Worm (Caenorhabditis elegans) whole organism, midembryonic: Measurements from ENCODE around the gene ooc-5.

Experiments used
- T22C8.4 ChIP-seq: fragments of 200-800 bp; sonication (Bioruptor generic); IDR thresholded peaks from 2 replicates; pipeline ENCODE4 v1.3.6; 2022; ENCODE audit warnings: missing genetic modification characterization, missing compliant biosample characterization
- cog-1 ChIP-seq: sonication (generic microtip); optimal IDR thresholded peaks from 2 replicates; lab custom pipeline; 2016; ENCODE audit warnings: missing genetic modification characterization, missing compliant biosample characterization
- flt-1 ChIP-seq: fragments of 200-800 bp; sonication (Bioruptor generic); IDR thresholded peaks from 2 replicates; pipeline ENCODE4 v1.3.6; 2022; ENCODE audit warnings: missing genetic modification characterization, missing compliant biosample characterization
- klf-2 ChIP-seq: fragments of 200-800 bp; sonication (Bioruptor generic); conservative IDR thresholded peaks from 2 replicates; pipeline ENCODE4 v1.3.6; 2022; ENCODE audit warnings: missing genetic modification reagents, missing genetic modification characterization, missing compliant biosample characterization
- med-1 ChIP-seq: sonication (generic microtip); optimal IDR thresholded peaks from 2 replicates; lab custom pipeline; 2017; ENCODE audit warnings: missing genetic modification characterization, mild to moderate bottlenecking, missing compliant biosample characterization, antibody characterized with exemption, missing genetic modification reagents; ENCODE audit not compliant: insufficient read depth
- ref-1 ChIP-seq: fragments of 200-800 bp; sonication (Bioruptor generic); conservative IDR thresholded peaks from 2 replicates; pipeline ENCODE4 v1.3.6; 2022; ENCODE audit warnings: missing genetic modification reagents, missing genetic modification characterization, missing compliant biosample characterization
- tab-1 ChIP-seq: fragments of 200-800 bp; sonication (Bioruptor generic); IDR thresholded peaks from 2 replicates; pipeline ENCODE4 v1.3.6; 2022; ENCODE audit warnings: missing genetic modification characterization, missing compliant biosample characterization
- ztf-23 ChIP-seq: fragments of 200-800 bp; sonication (Bioruptor generic); IDR thresholded peaks from 2 replicates; pipeline ENCODE4 v1.3.6; 2022; ENCODE audit warnings: missing genetic modification reagents, missing genetic modification characterization, missing compliant biosample characterization
- ztf-29 ChIP-seq: fragments of 200-800 bp; sonication (Bioruptor generic); IDR thresholded peaks from 2 replicates; pipeline ENCODE4 v1.3.6; 2022; ENCODE audit warnings: missing genetic modification reagents, missing genetic modification characterization, missing compliant biosample characterization

The ooc-5 gene

DNA sequence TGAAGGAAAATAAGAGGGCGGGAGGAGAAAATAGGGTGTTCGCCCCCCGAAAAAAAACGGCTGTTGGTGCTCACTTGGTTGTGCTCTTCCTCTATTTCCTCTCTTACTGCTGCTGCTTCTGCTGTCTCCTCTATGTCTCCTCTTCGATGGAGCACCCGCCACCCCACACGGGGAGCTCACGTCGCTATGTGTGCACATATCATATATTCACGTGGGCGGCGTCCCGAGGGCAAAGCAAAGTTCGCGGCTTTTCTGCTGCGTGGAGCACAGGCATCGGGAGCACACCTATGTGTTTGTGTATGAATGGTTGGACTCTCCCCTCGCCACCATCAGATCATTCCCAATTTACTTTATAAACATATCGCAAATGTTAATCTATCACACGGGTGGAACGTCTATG is 20.4 kb downstream of the ooc-5 start:
- no peak for TF ChIP-seq cog-1 (tag; lab: Kevin White, UChicago)
- TF ChIP-seq flt-1 = no peak
- 0 out of 2 replicates have a peak, but pooled peaks have one; percentile 34 for TF ChIP-seq ztf-23
- no peak for TF ChIP-seq tab-1 (GFP tag; lab: Robert Waterston, UW)

DNA sequence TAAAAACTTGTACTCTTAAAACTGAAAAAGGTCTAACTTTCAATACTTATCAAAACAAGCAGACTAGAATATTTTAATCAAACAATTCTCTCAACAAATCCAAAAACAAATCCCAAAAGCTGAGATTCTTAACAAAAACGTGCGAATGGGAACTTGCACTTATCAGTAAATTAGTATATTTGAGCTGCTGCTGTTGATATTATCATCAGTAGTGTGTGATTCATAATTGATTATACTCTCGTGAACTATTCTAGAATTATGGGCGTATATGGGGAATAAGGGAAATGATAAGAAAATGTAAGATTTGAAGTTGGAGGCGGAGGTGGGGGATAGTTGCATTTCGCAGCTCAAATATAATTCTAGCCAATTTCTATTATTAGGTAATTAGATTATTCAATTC is 21.2 kb downstream of the ooc-5 start:
- TF ChIP-seq T22C8.4 = no peak
- TF ChIP-seq ztf-23 = no peak
- no peak for TF ChIP-seq ztf-29 (GFP tag; lab: Robert Waterston, UW)
- no peak for TF ChIP-seq klf-2
- TF ChIP-seq med-1 (GFP tag; lab: Kevin White, UChicago) = no peak
- TF ChIP-seq tab-1 (GFP tag; lab: Robert Waterston, UW) = no peak
- no peak for TF ChIP-seq flt-1
- TF ChIP-seq cog-1 (tag; lab: Kevin White, UChicago) = no peak

ce11 chrII:9014877-9015505 is 22.0 kb downstream of the ooc-5 start:
- no peak for TF ChIP-seq ref-1 (GFP tag; lab: Robert Waterston, UW)
- no peak for TF ChIP-seq ztf-29 (GFP tag; lab: Robert Waterston, UW)
- TF ChIP-seq ztf-23 = no peak
- TF ChIP-seq klf-2 = no peak
- TF ChIP-seq T22C8.4 = no peak
- no peak for TF ChIP-seq med-1 (GFP tag; lab: Kevin White, UChicago)
- TF ChIP-seq tab-1 (GFP tag; lab: Robert Waterston, UW) = no peak
- no peak for TF ChIP-seq flt-1
- no peak for TF ChIP-seq cog-1 (tag; lab: Kevin White, UChicago)

DNA sequence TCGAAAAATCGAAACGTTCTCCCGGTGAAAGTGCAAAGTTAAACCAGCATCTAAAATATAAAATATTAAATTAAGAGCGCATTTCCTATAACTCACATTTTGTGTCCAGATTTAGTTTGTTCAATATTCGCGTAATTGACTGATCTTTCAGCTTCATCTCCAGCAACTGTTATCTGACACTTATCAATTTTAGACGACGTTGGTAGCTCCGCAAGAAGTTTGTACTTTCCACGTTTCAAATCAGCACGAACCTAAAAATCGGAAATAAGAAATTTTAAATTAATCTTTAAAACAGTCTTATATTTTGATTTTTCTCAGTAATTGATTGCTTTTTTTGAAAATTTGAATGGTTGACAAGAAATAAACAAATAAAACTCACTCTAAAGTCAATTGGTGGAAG is 24.7 kb downstream of the ooc-5 start:
- TF ChIP-seq med-1 (GFP tag; lab: Kevin White, UChicago) = no peak
- no peak for TF ChIP-seq ref-1 (GFP tag; lab: Robert Waterston, UW)
- TF ChIP-seq tab-1 (GFP tag; lab: Robert Waterston, UW) = no peak

DNA sequence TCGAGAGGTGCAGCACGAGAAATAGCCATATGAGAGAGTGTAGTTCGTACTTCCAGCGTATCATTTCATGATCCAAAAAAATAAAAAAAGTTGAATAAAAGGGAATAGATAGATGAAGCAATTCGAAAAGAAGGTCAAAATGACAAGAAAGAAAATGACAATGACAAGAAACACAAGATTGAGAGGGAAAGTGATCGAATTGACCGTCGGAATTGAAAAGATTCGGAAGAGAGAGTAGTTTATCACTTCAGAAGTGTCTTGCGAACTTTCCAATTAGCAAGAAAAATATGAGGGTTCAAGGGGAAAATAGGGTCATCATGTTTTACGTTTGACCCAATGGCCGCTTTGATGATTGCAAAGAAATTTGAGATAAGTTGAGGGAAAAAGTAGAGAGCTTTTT is 26.7 kb downstream of the ooc-5 start, which contains the start of gene dep-1:
TSS of gene dep-1 (minus strand) at position 95 of the 400 bp plus-strand sequence.
- TF ChIP-seq cog-1 (tag; lab: Kevin White, UChicago) (no peak), T22C8.4 (no peak)

- TF ChIP-seq tab-1 (GFP tag; lab: Robert Waterston, UW) (no peak), ztf-29 (GFP tag; lab: Robert Waterston, UW) (no peak), flt-1 (no peak)
These were observed 28.7 kb downstream of the ooc-5 start for ce11 chrII:9021625-9022024.

ce11 chrII:9024312-9024711 is 31.4 kb downstream of the ooc-5 start:
- TF ChIP-seq ref-1 (GFP tag; lab: Robert Waterston, UW) (no peak), tab-1 (GFP tag; lab: Robert Waterston, UW) (no peak), klf-2 (no peak), flt-1 (no peak), cog-1 (tag; lab: Kevin White, UChicago) (no peak), ztf-23 (no peak), med-1 (GFP tag; lab: Kevin White, UChicago) (no peak), T22C8.4 (no peak), ztf-29 (GFP tag; lab: Robert Waterston, UW) (no peak)

DNA sequence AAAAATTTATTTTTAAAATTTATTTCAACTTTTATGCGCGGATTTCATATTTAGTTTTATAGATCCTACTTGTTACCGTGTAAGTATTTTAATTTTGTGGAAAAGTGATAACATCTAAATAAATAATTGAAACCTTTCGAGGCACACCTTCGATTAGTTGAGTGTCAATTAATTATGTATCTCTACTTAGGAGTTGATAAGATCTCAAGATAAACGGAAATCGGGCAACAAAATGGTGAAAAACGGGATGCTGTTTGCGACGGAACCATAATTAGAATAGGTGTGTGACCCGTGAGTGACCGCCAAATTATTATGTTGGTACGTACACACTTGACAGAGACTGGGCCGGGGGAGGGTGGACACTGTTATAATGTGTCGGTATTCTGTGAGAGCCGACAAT is 33.4 kb downstream of the ooc-5 start:
- TF ChIP-seq klf-2 (no peak), cog-1 (tag; lab: Kevin White, UChicago) (no peak), med-1 (GFP tag; lab: Kevin White, UChicago) (no peak), T22C8.4 (no peak), ref-1 (GFP tag; lab: Robert Waterston, UW) (no peak), flt-1 (no peak), tab-1 (GFP tag; lab: Robert Waterston, UW) (no peak), ztf-29 (GFP tag; lab: Robert Waterston, UW) (no peak), ztf-23 (no peak)

ce11 chrII:9028096-9028495 is 35.1 kb downstream of the ooc-5 start:
- no peak for TF ChIP-seq cog-1 (tag; lab: Kevin White, UChicago)
- no peak for TF ChIP-seq ztf-29 (GFP tag; lab: Robert Waterston, UW)
- no peak for TF ChIP-seq ztf-23
- TF ChIP-seq flt-1 = no peak
- no peak for TF ChIP-seq T22C8.4
- no peak for TF ChIP-seq ref-1 (GFP tag; lab: Robert Waterston, UW)
- TF ChIP-seq klf-2 = no peak
- no peak for TF ChIP-seq tab-1 (GFP tag; lab: Robert Waterston, UW)
- TF ChIP-seq med-1 (GFP tag; lab: Kevin White, UChicago) = no peak

ce11 chrII:9029218-9029672 is 36.3 kb downstream of the ooc-5 start, which contains the start of gene F37B12.1:
TSS of gene F37B12.1 (minus strand) at chrII:9029268.
- TF ChIP-seq ref-1 (GFP tag; lab: Robert Waterston, UW) (no peak), T22C8.4 (no peak)

- no peak for TF ChIP-seq T22C8.4
- TF ChIP-seq ztf-23 = no peak
- no peak for TF ChIP-seq flt-1
- TF ChIP-seq med-1 (GFP tag; lab: Kevin White, UChicago) = no peak
- no peak for TF ChIP-seq cog-1 (tag; lab: Kevin White, UChicago)
These were observed 38.9 kb downstream of the ooc-5 start for ce11 chrII:9031891-9032290.
